Fruit fly (Drosophila melanogaster): ENCODE data around the gene Ran-like.

DNA sequence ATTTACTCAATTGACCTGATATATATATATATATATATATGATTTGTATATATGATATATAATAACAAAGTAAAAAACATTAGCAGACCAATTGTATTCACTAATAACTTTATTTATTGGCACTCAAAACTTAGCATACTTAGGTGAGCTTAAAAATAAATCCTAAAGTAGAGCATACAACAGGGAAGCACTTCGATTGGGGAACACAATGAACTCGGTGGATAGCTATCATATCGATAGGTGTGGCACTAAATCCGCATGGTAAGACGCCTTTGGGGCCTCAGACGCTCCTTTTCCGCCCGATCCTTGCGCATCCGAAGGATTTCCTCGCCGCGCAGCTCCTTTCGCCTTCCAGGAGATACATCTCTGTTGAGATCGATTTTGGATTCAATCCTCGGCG is 31.2 kb upstream of the Ran-like start:
- TF ChIP-seq CG8478 (optimal IDR thresholded peaks at IDR 0.05): no peak
- TF ChIP-seq CTCF (optimal IDR thresholded peaks at IDR 0.05): no peak

Data from S2 (cell line).